Fruit fly (Drosophila melanogaster): ENCODE data around the gene Wsck.

dm6 chr3R:24659173-24659846 is 29.4 kb upstream of the Wsck start, which contains the start of gene CG31126:
- TF ChIP-seq Sin3A (optimal IDR thresholded peaks at IDR 0.05), result no peak
- no peak for TF ChIP-seq h (optimal IDR thresholded peaks at IDR 0.05)
- no peak for TF ChIP-seq psq (optimal IDR thresholded peaks at IDR 0.05)

All from Kc167 (cell line).